Worm (Caenorhabditis elegans): ENCODE results near the gene fbxb-17.

The fbxb-17 gene

DNA sequence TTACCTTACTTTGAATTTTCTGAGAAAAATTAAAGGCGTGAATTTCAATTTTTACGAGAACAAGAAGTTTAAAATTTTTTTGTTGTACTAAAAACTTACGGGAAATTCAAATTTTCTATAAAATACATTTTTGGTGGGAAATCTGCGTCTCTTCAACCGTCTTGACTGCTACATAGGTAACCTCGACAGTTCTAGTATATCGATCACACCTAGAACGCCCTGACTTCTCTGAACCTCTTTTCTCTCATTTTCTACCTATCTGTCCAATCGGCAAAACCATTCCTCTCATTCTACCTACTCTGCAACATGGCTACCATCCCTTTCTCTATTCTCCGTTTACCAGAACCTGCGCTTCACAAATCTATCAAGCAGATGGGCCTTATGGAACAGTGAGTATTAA is 7.6 kb downstream of the fbxb-17 start, which contains the start of gene fbxb-25:
fbxb-25 (plus strand) TSS at position 301 of the 400 bp plus-strand sequence.
- TF ChIP-seq tbx-11 (GFP tag; IDR thresholded peaks at IDR 0.05) (no peak), flt-1 (GFP tag; IDR thresholded peaks at IDR 0.05) (no peak), ama-1 (optimal IDR thresholded peaks at IDR 0.05) (no peak), ceh-13 (GFP tag; optimal IDR thresholded peaks at IDR 0.05) (no peak), hmg-4 (GFP tag; optimal IDR thresholded peaks at IDR 0.05) (no peak), scrt-1 (GFP tag; IDR thresholded peaks at IDR 0.05) (no peak)

DNA sequence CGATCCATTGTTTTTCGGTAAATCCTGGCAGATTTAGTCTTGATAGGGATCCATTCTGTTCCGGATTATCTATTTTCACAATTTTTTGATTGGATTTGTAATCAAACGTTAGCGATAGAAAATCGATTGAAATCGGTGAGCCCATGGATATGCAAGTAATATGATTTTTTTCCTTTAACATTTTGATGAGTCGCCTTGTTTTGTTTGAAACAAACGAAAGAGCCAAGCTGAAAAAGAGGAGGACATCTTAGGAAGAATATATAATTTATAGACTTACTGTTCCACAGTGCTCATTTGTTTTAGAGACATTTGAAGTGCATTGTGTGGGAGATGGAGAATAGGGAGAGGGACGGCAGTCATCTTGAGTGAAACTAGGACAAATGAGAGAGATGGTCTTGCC is 12.6 kb downstream of the fbxb-17 start, which contains the start of the genes fbxb-18 and fbxb-19:
fbxb-18 (minus strand) TSS at position 101 of the 400 bp plus-strand sequence.
fbxb-19 (minus strand) TSS at position 369 of the 400 bp plus-strand sequence.
- TF ChIP-seq hnd-1 (tag; optimal IDR thresholded peaks at IDR 0.05) (no peak), ceh-36 (tag; optimal IDR thresholded peaks at IDR 0.05) (no peak), aly-1 (tag; optimal IDR thresholded peaks at IDR 0.05) (no peak), tbx-37 (GFP tag; conservative IDR thresholded peaks at IDR 0.05) (no peak), F13C5.2 (tag; optimal IDR thresholded peaks at IDR 0.05) (no peak), tra-4 (tag; optimal IDR thresholded peaks at IDR 0.05) (no peak), scrt-1 (GFP tag; IDR thresholded peaks at IDR 0.05) (no peak), sea-1 (GFP tag; conservative IDR thresholded peaks at IDR 0.05) (no peak), B0310.2 (tag; optimal IDR thresholded peaks at IDR 0.05) (no peak), ama-1 (optimal IDR thresholded peaks at IDR 0.05) (no peak), pes-1 (GFP tag; IDR thresholded peaks at IDR 0.05) (no peak)

DNA sequence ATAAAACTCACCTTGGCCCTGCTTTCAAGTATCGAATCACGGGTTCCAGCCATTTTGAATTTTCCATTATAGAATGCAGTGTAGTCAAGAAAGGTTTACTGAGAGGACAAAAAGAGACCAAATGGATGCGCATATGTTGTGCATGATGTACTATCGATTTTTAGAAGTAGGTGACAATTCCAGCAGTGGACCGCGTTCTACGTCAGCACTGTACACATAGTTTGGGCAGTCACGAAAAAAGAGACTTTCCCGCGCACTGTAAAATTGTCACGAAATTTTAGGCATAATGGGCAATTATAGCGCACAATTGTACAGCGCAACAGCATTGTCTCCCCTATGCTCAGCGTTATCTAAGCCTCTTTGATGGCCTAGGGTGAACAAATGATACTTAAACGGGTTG is 14.8 kb downstream of the fbxb-17 start, which contains the start of gene fbxc-22:
fbxc-22 (minus strand) TSS at position 101 of the 400 bp plus-strand sequence.
- TF ChIP-seq scrt-1 (GFP tag; IDR thresholded peaks at IDR 0.05) (no peak), tbx-11 (GFP tag; IDR thresholded peaks at IDR 0.05) (no peak), ama-1 (optimal IDR thresholded peaks at IDR 0.05) (no peak), pes-1 (GFP tag; IDR thresholded peaks at IDR 0.05) (no peak), sea-1 (GFP tag; conservative IDR thresholded peaks at IDR 0.05) (no peak), ceh-36 (tag; optimal IDR thresholded peaks at IDR 0.05) (no peak)

DNA sequence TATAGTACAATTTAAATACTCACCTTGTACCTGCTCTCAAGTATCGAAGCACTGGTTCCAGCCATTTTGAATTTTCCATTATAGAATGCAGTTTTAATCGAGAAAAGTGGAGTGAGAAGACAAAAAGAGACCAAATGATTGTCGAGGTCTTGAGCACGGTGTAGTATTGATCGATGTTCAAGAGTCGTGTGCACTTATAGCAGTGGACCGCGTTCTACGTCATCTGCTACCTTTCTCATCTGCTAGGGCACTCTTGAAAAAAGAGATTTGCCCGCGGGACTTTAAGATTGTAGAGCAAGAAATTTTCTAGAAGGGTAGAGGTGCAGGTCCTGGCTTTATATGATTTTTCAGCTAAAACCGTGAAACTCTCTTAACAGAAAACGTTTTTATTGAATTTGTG is 16.6 kb downstream of the fbxb-17 start, which contains the start of gene fbxc-21:
fbxc-21 (minus strand) TSS at position 101 of the 400 bp plus-strand sequence.
- no peak for TF ChIP-seq ama-1 (optimal IDR thresholded peaks at IDR 0.05)
- TF ChIP-seq ceh-36 (tag; optimal IDR thresholded peaks at IDR 0.05): no peak
- no peak for TF ChIP-seq sea-1 (GFP tag; conservative IDR thresholded peaks at IDR 0.05)
- no peak for TF ChIP-seq hnd-1 (tag; optimal IDR thresholded peaks at IDR 0.05)
- TF ChIP-seq ets-7 (tag; optimal IDR thresholded peaks at IDR 0.05): no peak
- TF ChIP-seq hmbx-1 (tag; optimal IDR thresholded peaks at IDR 0.05): no peak
- no peak for TF ChIP-seq flt-1 (GFP tag; IDR thresholded peaks at IDR 0.05)
- TF ChIP-seq tbx-37 (GFP tag; conservative IDR thresholded peaks at IDR 0.05): no peak
- no peak for TF ChIP-seq ceh-13 (GFP tag; optimal IDR thresholded peaks at IDR 0.05)
- TF ChIP-seq B0310.2 (tag; optimal IDR thresholded peaks at IDR 0.05): no peak
- no peak for TF ChIP-seq tra-4 (tag; optimal IDR thresholded peaks at IDR 0.05)

DNA sequence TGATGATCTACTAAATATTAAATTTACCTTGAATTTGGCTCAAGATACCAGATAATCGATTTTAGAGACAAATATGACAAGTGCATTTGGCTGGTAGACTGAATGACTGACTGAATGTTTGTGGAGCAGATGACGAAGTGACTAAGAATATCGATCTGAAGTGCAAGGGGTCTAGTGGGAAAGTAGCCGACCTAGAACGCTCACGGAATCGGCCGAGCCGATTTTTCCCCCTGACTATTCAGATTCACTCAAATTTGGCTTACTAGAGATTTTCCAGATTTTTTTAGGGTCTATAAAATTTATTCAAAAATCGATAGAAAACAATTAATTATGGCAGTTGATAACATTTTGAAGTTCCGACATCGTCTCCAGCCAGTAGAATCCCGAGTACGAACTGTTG is 18.3 kb downstream of the fbxb-17 start, which contains the start of gene fbxc-26:
fbxc-26 (minus strand) TSS at position 101 of the 400 bp plus-strand sequence.
- TF ChIP-seq sea-1 (GFP tag; conservative IDR thresholded peaks at IDR 0.05) (no peak), ets-7 (tag; optimal IDR thresholded peaks at IDR 0.05) (no peak), flt-1 (GFP tag; IDR thresholded peaks at IDR 0.05) (no peak)

DNA sequence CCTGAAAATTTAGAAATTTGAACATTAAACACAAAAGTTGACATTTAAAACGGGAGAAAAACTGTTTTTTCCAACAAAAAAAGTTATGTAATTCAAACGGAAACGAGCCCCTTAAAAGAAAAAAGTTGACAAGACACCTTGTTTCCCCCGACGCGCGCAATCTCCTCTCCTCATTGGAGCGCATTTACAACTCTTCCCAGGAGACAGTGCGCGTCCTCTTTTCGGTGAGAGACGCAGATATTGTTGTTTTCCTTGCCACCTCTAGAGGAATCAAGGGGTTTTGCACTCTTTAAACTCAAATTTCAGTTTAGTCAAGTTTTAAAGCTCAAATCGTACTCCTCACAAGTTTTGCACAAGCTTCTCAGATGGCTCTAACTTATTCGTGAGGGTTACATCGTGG is 19.7 kb downstream of the fbxb-17 start, which contains the start of gene F58E1.13:
F58E1.13 (minus strand) TSS at position 12 of the 400 bp plus-strand sequence.
- TF ChIP-seq pes-1 (GFP tag; IDR thresholded peaks at IDR 0.05) (no peak), ama-1 (optimal IDR thresholded peaks at IDR 0.05) (no peak), hnd-1 (tag; optimal IDR thresholded peaks at IDR 0.05) (no peak), tbx-11 (GFP tag; IDR thresholded peaks at IDR 0.05) (no peak), ceh-13 (GFP tag; optimal IDR thresholded peaks at IDR 0.05) (no peak), tra-4 (tag; optimal IDR thresholded peaks at IDR 0.05) (no peak), hmg-4 (GFP tag; optimal IDR thresholded peaks at IDR 0.05) (no peak), scrt-1 (GFP tag; IDR thresholded peaks at IDR 0.05) (no peak), aly-1 (tag; optimal IDR thresholded peaks at IDR 0.05) (no peak), B0310.2 (tag; optimal IDR thresholded peaks at IDR 0.05) (no peak), hmbx-1 (tag; optimal IDR thresholded peaks at IDR 0.05) (no peak)

DNA sequence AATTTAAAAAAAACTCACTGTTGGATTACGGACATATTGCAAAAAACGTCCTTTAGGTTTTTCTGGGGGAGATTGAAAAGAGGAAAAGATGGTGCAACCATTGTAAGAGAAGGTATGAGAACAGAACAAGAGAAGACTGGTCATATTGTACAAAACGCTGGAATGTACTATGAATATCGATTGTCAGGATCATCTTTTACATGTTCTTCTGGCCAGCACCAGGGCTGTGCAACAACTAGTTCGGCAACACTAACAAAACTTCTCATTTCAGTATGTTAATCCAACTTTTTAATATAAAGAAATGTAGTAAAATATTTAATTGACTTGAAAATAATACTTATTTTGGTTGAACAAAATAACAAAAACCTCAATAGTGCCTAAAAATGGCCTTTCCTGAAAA is 27.2 kb downstream of the fbxb-17 start, which contains the start of gene fbxb-47:
fbxb-47 (minus strand) TSS at position 101 of the 400 bp plus-strand sequence.
- TF ChIP-seq hmg-4 (GFP tag; optimal IDR thresholded peaks at IDR 0.05) (no peak), sea-1 (GFP tag; conservative IDR thresholded peaks at IDR 0.05) (no peak), tbx-37 (GFP tag; conservative IDR thresholded peaks at IDR 0.05) (no peak), F13C5.2 (tag; optimal IDR thresholded peaks at IDR 0.05) (no peak), ceh-13 (GFP tag; optimal IDR thresholded peaks at IDR 0.05) (no peak), aly-1 (tag; optimal IDR thresholded peaks at IDR 0.05) (no peak), ets-7 (tag; optimal IDR thresholded peaks at IDR 0.05) (no peak), pes-1 (GFP tag; IDR thresholded peaks at IDR 0.05) (no peak), B0310.2 (tag; optimal IDR thresholded peaks at IDR 0.05) (no peak), ama-1 (optimal IDR thresholded peaks at IDR 0.05) (no peak), ceh-36 (tag; optimal IDR thresholded peaks at IDR 0.05) (no peak), hmbx-1 (tag; optimal IDR thresholded peaks at IDR 0.05) (no peak), flt-1 (GFP tag; IDR thresholded peaks at IDR 0.05) (no peak), hnd-1 (tag; optimal IDR thresholded peaks at IDR 0.05) (no peak), scrt-1 (GFP tag; IDR thresholded peaks at IDR 0.05) (no peak)

DNA sequence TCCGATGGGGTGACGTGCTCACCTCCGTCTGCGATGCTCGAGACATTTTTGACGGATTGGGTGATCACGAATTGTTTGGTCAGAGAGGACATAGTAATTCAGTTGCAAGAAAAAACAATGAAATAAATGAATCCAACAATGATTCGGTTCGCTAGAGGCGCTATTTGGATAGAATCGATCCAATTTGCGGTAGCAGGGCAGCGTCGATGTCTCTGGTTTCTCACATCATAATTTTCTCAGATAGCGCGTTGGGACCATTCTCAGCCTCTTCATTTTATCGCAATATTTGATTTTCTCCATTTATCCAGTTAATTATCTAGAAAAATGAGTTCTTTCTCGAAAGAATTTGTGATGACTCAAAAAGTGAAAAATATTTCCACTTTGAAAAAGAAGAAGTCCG is 30.2 kb downstream of the fbxb-17 start, which contains the start of gene sdz-18:
sdz-18 (minus strand) TSS at position 101 of the 400 bp plus-strand sequence.
- TF ChIP-seq sea-1 (GFP tag; conservative IDR thresholded peaks at IDR 0.05) (no peak), ceh-13 (GFP tag; optimal IDR thresholded peaks at IDR 0.05) (no peak), ets-7 (tag; optimal IDR thresholded peaks at IDR 0.05) (no peak), pes-1 (GFP tag; IDR thresholded peaks at IDR 0.05) (no peak), tbx-11 (GFP tag; IDR thresholded peaks at IDR 0.05) (no peak), B0310.2 (tag; optimal IDR thresholded peaks at IDR 0.05) (no peak), hmg-4 (GFP tag; optimal IDR thresholded peaks at IDR 0.05) (no peak), F13C5.2 (tag; optimal IDR thresholded peaks at IDR 0.05) (no peak), scrt-1 (GFP tag; IDR thresholded peaks at IDR 0.05) (no peak), hmbx-1 (tag; optimal IDR thresholded peaks at IDR 0.05) (no peak), ama-1 (optimal IDR thresholded peaks at IDR 0.05) (no peak), ceh-36 (tag; optimal IDR thresholded peaks at IDR 0.05) (no peak), tra-4 (tag; optimal IDR thresholded peaks at IDR 0.05) (no peak), tbx-37 (GFP tag; conservative IDR thresholded peaks at IDR 0.05) (no peak), flt-1 (GFP tag; IDR thresholded peaks at IDR 0.05) (no peak)

All from whole organism, early embryonic.